Fruit fly (Drosophila melanogaster): Measurements from ENCODE around the gene Ugt36D1.

- TF ChIP-seq sage (GFP tag; optimal IDR thresholded peaks at IDR 0.05) (no peak), Abd-B (GFP tag; optimal IDR thresholded peaks at IDR 0.05) (no peak), lola (GFP tag; optimal IDR thresholded peaks at IDR 0.05) (no peak), fru (GFP tag; optimal IDR thresholded peaks at IDR 0.05) (no peak), h (GFP tag; optimal IDR thresholded peaks at IDR 0.05) (no peak), Hr78 (GFP tag; optimal IDR thresholded peaks at IDR 0.05) (no peak), N (GFP tag; optimal IDR thresholded peaks at IDR 0.05) (no peak), psq (GFP tag; optimal IDR thresholded peaks at IDR 0.05) (no peak), Hnf4 (GFP tag; optimal IDR thresholded peaks at IDR 0.05) (no peak)
These were observed 35.8 kb upstream of the Ugt36D1 start for dm6 chr2L:18787415-18787989.
